Fruit fly (Drosophila melanogaster) whole organism, embryonic: Measurements from ENCODE around the gene CG5079.
A peak's percentile ranks its signal among the peaks of the same experiment; 100 is the strongest.

ENCODE experiments used
- Adf1 ChIP-seq: fragments of 200-800 bp; sonication (Bioruptor generic); IDR thresholded peaks from 2 replicates; pipeline ENCODE4 v1.3.6; 2022; ENCODE audit warnings: missing biosample characterization, missing genetic modification characterization
- B-H1 ChIP-seq: fragments of 200-800 bp; sonication (Bioruptor generic); IDR thresholded peaks from 3 replicates; pipeline ENCODE4 v1.3.6; 2022; ENCODE audit warnings: missing biosample characterization, missing genetic modification characterization
- Bgb ChIP-seq: fragments of 200-800 bp; sonication (Bioruptor generic); IDR thresholded peaks from 2 replicates; pipeline ENCODE4 v1.3.6; 2022; ENCODE audit warnings: missing biosample characterization, missing genetic modification characterization; ENCODE audit not compliant: partially characterized antibody
- CG10979 ChIP-seq: fragments of 200-800 bp; sonication (Bioruptor generic); optimal IDR thresholded peaks from 2 replicates; lab custom pipeline; 2018; ENCODE audit warnings: missing biosample characterization, mild to moderate bottlenecking, missing genetic modification characterization, moderate library complexity
- CG12659 ChIP-seq: fragments of 200-800 bp; sonication (Bioruptor generic); optimal IDR thresholded peaks from 3 replicates; lab custom pipeline; 2017; ENCODE audit warnings: mild to moderate bottlenecking, missing biosample characterization, missing genetic modification reagents, missing genetic modification characterization
- CG15514 ChIP-seq: fragments of 200-800 bp; sonication (Bioruptor generic); optimal IDR thresholded peaks from 3 replicates; lab custom pipeline; 2017; ENCODE audit warnings: missing biosample characterization, missing genetic modification characterization, mild to moderate bottlenecking, moderate library complexity, missing genetic modification reagents
- CG17385 ChIP-seq: fragments of 200-800 bp; sonication (Bioruptor generic); optimal IDR thresholded peaks from 3 replicates; lab custom pipeline; 2018; ENCODE audit warnings: missing biosample characterization, mild to moderate bottlenecking, missing genetic modification characterization
- CG18619 ChIP-seq: fragments of 200-800 bp; sonication (Bioruptor generic); optimal IDR thresholded peaks from 3 replicates; lab custom pipeline; 2017; ENCODE audit warnings: missing biosample characterization, mild to moderate bottlenecking, missing genetic modification characterization
- CG30403 ChIP-seq: fragments of 200-800 bp; sonication (Bioruptor generic); optimal IDR thresholded peaks from 3 replicates; lab custom pipeline; 2016; ENCODE audit warnings: missing biosample characterization, missing genetic modification characterization
- CG32532 ChIP-seq: fragments of 200-800 bp; sonication (Bioruptor generic); IDR thresholded peaks from 2 replicates; pipeline ENCODE4 v1.3.6; 2022; ENCODE audit warnings: missing biosample characterization, missing genetic modification characterization
- CG4282 ChIP-seq: fragments of 200-800 bp; sonication (Bioruptor generic); optimal IDR thresholded peaks from 2 replicates; lab custom pipeline; 2016; ENCODE audit warnings: missing biosample characterization, missing genetic modification characterization
- CG4360 ChIP-seq: fragments of 200-800 bp; sonication (Bioruptor generic); IDR thresholded peaks from 2 replicates; pipeline ENCODE4 v1.3.6; 2022; ENCODE audit warnings: missing biosample characterization, missing genetic modification characterization
- CG5953 ChIP-seq: fragments of 200-800 bp; sonication (Bioruptor generic); IDR thresholded peaks from 2 replicates; pipeline ENCODE4 v1.3.6; 2022; ENCODE audit warnings: missing biosample characterization, missing genetic modification characterization
- CG9797 ChIP-seq: fragments of 200-800 bp; sonication (Bioruptor generic); optimal IDR thresholded peaks from 3 replicates; lab custom pipeline; 2018; ENCODE audit warnings: missing biosample characterization, mild to moderate bottlenecking, missing genetic modification characterization
- Dp ChIP-seq: fragments of 200-800 bp; sonication (Bioruptor generic); optimal IDR thresholded peaks from 2 replicates; lab custom pipeline; 2018; ENCODE audit warnings: missing biosample characterization, mild to moderate bottlenecking, missing genetic modification characterization, moderate library complexity
- Dref ChIP-seq: fragments of 200-800 bp; sonication (Bioruptor generic); IDR thresholded peaks from 2 replicates; pipeline ENCODE4 v1.3.6; 2022; ENCODE audit warnings: missing biosample characterization, missing genetic modification characterization
- Ets97D ChIP-seq: fragments of 200-800 bp; sonication (Bioruptor generic); optimal IDR thresholded peaks from 3 replicates; lab custom pipeline; 2016; ENCODE audit warnings: missing biosample characterization, missing genetic modification characterization
- Fer1 ChIP-seq: fragments of 200-800 bp; sonication (Bioruptor generic); optimal IDR thresholded peaks from 2 replicates; lab custom pipeline; 2017; ENCODE audit warnings: missing biosample characterization, mild to moderate bottlenecking, missing genetic modification characterization
- H15 ChIP-seq: fragments of 200-800 bp; sonication (Bioruptor generic); IDR thresholded peaks from 3 replicates; pipeline ENCODE4 v1.3.6; 2022; ENCODE audit warnings: missing biosample characterization, missing genetic modification characterization
- HLH4C ChIP-seq: fragments of 200-800 bp; sonication (Bioruptor generic); IDR thresholded peaks from 3 replicates; pipeline ENCODE4 v1.3.6; 2022; ENCODE audit warnings: missing biosample characterization, missing genetic modification characterization; ENCODE audit not compliant: partially characterized antibody
- Hmr ChIP-seq: fragments of 200-800 bp; sonication (Bioruptor generic); optimal IDR thresholded peaks from 3 replicates; lab custom pipeline; 2017; ENCODE audit warnings: mild to moderate bottlenecking, missing biosample characterization, missing genetic modification reagents, missing genetic modification characterization
- MESR4 ChIP-seq: fragments of 200-800 bp; sonication (Bioruptor generic); optimal IDR thresholded peaks from 2 replicates; lab custom pipeline; 2018; ENCODE audit warnings: missing biosample characterization, mild to moderate bottlenecking, missing genetic modification characterization, moderate library complexity
- Oaz ChIP-seq: fragments of 200-800 bp; sonication (Bioruptor generic); IDR thresholded peaks from 2 replicates; pipeline ENCODE4 v1.3.6; 2022; ENCODE audit warnings: missing biosample characterization, missing genetic modification characterization
- Ptx1 ChIP-seq: fragments of 200-800 bp; sonication (Bioruptor generic); IDR thresholded peaks from 2 replicates; pipeline ENCODE4 v1.3.6; 2022; ENCODE audit warnings: missing biosample characterization, missing genetic modification characterization
- Sry-δ ChIP-seq: fragments of 200-800 bp; sonication (Bioruptor generic); optimal IDR thresholded peaks from 2 replicates; lab custom pipeline; 2016; ENCODE audit warnings: missing biosample characterization, missing genetic modification characterization
- ato ChIP-seq: fragments of 200-800 bp; sonication (Bioruptor generic); IDR thresholded peaks from 2 replicates; pipeline ENCODE4 v1.3.6; 2022; ENCODE audit warnings: missing biosample characterization, missing genetic modification characterization; ENCODE audit not compliant: partially characterized antibody
- az2 ChIP-seq: fragments of 200-800 bp; sonication (Bioruptor generic); optimal IDR thresholded peaks from 3 replicates; lab custom pipeline; 2016; ENCODE audit warnings: missing biosample characterization, missing genetic modification characterization
- btn ChIP-seq: fragments of 200-800 bp; sonication (Bioruptor generic); optimal IDR thresholded peaks from 2 replicates; lab custom pipeline; 2016; ENCODE audit warnings: missing biosample characterization, missing genetic modification characterization
- chinmo ChIP-seq: fragments of 200-800 bp; sonication (Bioruptor generic); IDR thresholded peaks from 4 replicates; pipeline ENCODE4 v1.3.6; 2022; ENCODE audit warnings: missing biosample characterization, missing genetic modification characterization; ENCODE audit not compliant: partially characterized antibody
- ci ChIP-seq: fragments of 200-800 bp; sonication (Bioruptor generic); IDR thresholded peaks from 3 replicates; pipeline ENCODE4 v1.3.6; 2022; ENCODE audit warnings: missing biosample characterization, missing genetic modification characterization
- dpn ChIP-seq, 2 experiments: fragments of 200-800 bp; sonication (Bioruptor generic); optimal IDR thresholded peaks; 3 replicates each; lab custom pipeline; 2016; ENCODE audit warnings: missing biosample characterization in 2 of 2, missing genetic modification characterization in 2 of 2
- eyg ChIP-seq: fragments of 200-800 bp; sonication (Bioruptor generic); optimal IDR thresholded peaks from 3 replicates; lab custom pipeline; 2016; ENCODE audit warnings: missing biosample characterization, missing genetic modification characterization
- fd96Cb ChIP-seq: fragments of 200-800 bp; sonication (Bioruptor generic); optimal IDR thresholded peaks from 2 replicates; lab custom pipeline; 2018; ENCODE audit warnings: missing biosample characterization, mild to moderate bottlenecking, missing genetic modification characterization, moderate library complexity
- gce ChIP-seq: fragments of 200-800 bp; sonication (Bioruptor generic); IDR thresholded peaks from 3 replicates; pipeline ENCODE4 v1.3.6; 2022; ENCODE audit warnings: missing biosample characterization, missing genetic modification characterization
- hbn ChIP-seq: fragments of 200-800 bp; sonication (Bioruptor generic); IDR thresholded peaks from 2 replicates; pipeline ENCODE4 v1.3.6; 2022; ENCODE audit warnings: missing biosample characterization, missing genetic modification characterization; ENCODE audit not compliant: partially characterized antibody
- inv ChIP-seq: fragments of 200-800 bp; sonication (Bioruptor generic); IDR thresholded peaks from 2 replicates; pipeline ENCODE4 v1.3.6; 2022; ENCODE audit warnings: missing biosample characterization, missing genetic modification characterization; ENCODE audit not compliant: partially characterized antibody
- jumu ChIP-seq: fragments of 200-800 bp; sonication (Bioruptor generic); optimal IDR thresholded peaks from 3 replicates; lab custom pipeline; 2016; ENCODE audit warnings: missing biosample characterization, missing genetic modification characterization
- kah ChIP-seq: fragments of 200-800 bp; sonication (Bioruptor generic); optimal IDR thresholded peaks from 2 replicates; lab custom pipeline; 2018; ENCODE audit warnings: missing biosample characterization, mild to moderate bottlenecking, missing genetic modification characterization
- nerfin-2 ChIP-seq: fragments of 200-800 bp; sonication (Bioruptor generic); IDR thresholded peaks from 2 replicates; pipeline ENCODE4 v1.3.6; 2022; ENCODE audit warnings: missing biosample characterization, missing genetic modification characterization; ENCODE audit not compliant: partially characterized antibody
- pnt ChIP-seq: fragments of 200-800 bp; sonication (Bioruptor generic); optimal IDR thresholded peaks from 3 replicates; lab custom pipeline; 2016; ENCODE audit warnings: missing biosample characterization, missing genetic modification characterization
- pzg ChIP-seq: fragments of 200-800 bp; sonication (Bioruptor generic); optimal IDR thresholded peaks from 3 replicates; lab custom pipeline; 2018; ENCODE audit warnings: missing biosample characterization, mild to moderate bottlenecking, missing genetic modification characterization, moderate library complexity
- sens ChIP-seq: fragments of 200-800 bp; sonication (Bioruptor generic); peaks from one replicate; lab custom pipeline; 2016; ENCODE audit warnings: missing biosample characterization, missing genetic modification characterization
- slbo ChIP-seq: fragments of 200-800 bp; sonication (Bioruptor generic); IDR thresholded peaks from 2 replicates; pipeline ENCODE4 v1.3.6; 2022; ENCODE audit warnings: missing biosample characterization, missing genetic modification characterization
- sna ChIP-seq: fragments of 200-800 bp; sonication (Bioruptor generic); IDR thresholded peaks from 2 replicates; pipeline ENCODE4 v1.3.6; 2022; ENCODE audit warnings: missing biosample characterization, missing genetic modification characterization; ENCODE audit not compliant: partially characterized antibody
- stc ChIP-seq: fragments of 200-800 bp; sonication (Bioruptor generic); IDR thresholded peaks from 2 replicates; pipeline ENCODE4 v1.3.6; 2022; ENCODE audit warnings: missing biosample characterization, missing genetic modification characterization
- stwl ChIP-seq: fragments of 200-800 bp; sonication (Bioruptor generic); optimal IDR thresholded peaks from 3 replicates; lab custom pipeline; 2018; ENCODE audit warnings: missing biosample characterization, mild to moderate bottlenecking, missing genetic modification characterization, moderate library complexity
- vnd ChIP-seq: fragments of 200-800 bp; sonication (Bioruptor generic); IDR thresholded peaks from 3 replicates; pipeline ENCODE4 v1.3.6; 2022; ENCODE audit warnings: missing biosample characterization, missing genetic modification characterization; ENCODE audit not compliant: partially characterized antibody

The CG5079 gene

DNA sequence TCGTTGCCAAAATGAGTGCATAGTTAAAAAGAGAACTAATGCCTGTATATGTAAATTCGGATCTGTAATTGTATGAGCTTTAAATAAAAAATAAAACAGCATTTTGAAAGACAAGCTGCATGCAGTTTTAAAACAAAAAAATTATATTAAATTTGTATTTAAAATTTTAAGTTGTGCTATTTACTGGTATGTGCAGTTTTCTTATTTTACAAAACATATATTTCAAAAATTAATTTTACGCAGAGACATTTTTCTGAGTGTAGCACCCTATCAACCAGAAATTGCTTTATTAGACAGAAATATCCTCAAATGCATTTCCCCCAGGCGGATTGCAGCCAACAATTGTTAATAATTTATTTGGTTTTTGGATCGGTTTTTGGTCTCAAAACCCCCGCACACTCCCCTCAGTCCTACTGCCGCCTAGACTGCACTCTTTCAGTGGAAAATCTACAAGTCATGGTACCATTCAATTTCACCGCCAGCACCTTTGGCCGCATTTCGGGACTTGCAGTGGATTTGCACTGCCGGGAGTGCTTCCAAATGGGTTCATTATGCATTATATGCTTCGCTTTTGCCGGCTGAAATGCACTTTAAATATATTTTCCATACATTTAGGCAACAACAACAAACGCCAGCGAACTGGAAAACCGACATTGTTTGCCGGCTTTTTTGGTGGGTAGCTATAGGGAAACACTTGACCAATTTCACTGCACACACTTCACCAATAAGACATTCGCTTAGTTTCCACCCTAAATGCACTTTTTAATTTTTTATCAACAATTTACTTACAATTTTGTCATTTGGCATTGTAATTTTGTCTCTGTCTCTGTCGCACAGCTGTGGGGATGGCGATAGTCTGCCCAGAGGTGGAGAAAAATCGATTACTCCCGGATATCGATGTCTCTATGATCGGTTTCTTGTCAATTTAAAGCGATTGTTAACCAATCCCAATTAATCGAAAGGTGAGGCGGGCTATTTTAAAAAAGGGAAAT is 10.6 kb downstream of the CG5079 start, which contains the start of gene Npl4 (continued):
- TF ChIP-seq pnt (GFP tag; lab: Kevin White, UChicago), result no peak
- peak; percentile 53 for TF ChIP-seq CG15514
- peak; percentile 28; the same call in 1 of the 3 replicates for TF ChIP-seq B-H1 (GFP tag; lab: Robert Waterston, UW)
- no peak for TF ChIP-seq jumu (GFP tag; lab: Kevin White, UChicago)
- TF ChIP-seq gce (GFP tag; lab: Robert Waterston, UW), result peak; percentile 43; the same call in 1 of the 3 replicates
- peak; percentile 99 for TF ChIP-seq nerfin-2 (GFP tag; lab: Robert Waterston, UW)
- TF ChIP-seq eyg, result no peak
- TF ChIP-seq sens (GFP tag; lab: Kevin White, UChicago), result peak; percentile 88
- TF ChIP-seq CG17385 (GFP tag; lab: Kevin White, UChicago), result peak; percentile 2
- peak; percentile 82 for TF ChIP-seq inv (GFP tag; lab: Robert Waterston, UW)
- no peak for TF ChIP-seq btn (GFP tag; lab: Kevin White, UChicago)
- 0 out of 3 replicates have a peak, but pooled peaks have one; percentile 5 for TF ChIP-seq ci (GFP tag; lab: Robert Waterston, UW)
- TF ChIP-seq HLH4C (GFP tag; lab: Robert Waterston, UW), result peak; percentile 99
- peak; percentile 36; the same call in 1 of the 2 replicates for TF ChIP-seq slbo
- TF ChIP-seq CG30403 (GFP tag; lab: Kevin White, UChicago), result peak; percentile 15
- TF ChIP-seq CG12659, result peak; percentile 12
- TF ChIP-seq CG9797 (GFP tag; lab: Kevin White, UChicago), result peak; percentile 36
- TF ChIP-seq kah (GFP tag; lab: Kevin White, UChicago), result no peak
- TF ChIP-seq Ptx1, result peak; percentile 38; the same call in 1 of the 2 replicates
- TF ChIP-seq stwl, result peak; percentile 67
- peak; percentile 98 for TF ChIP-seq ato (GFP tag; lab: Robert Waterston, UW)
- peak; percentile 94 for TF ChIP-seq chinmo (GFP tag; lab: Robert Waterston, UW)
- no peak for TF ChIP-seq CG18619 (GFP tag; lab: Kevin White, UChicago)
- peak in 1 of 2 experiments; percentile 13 for TF ChIP-seq dpn (GFP tag; optimal IDR thresholded peaks at IDR 0.05; lab: Kevin White, UChicago)
- peak; percentile 11 for TF ChIP-seq Hmr (GFP tag; lab: Kevin White, UChicago)
- TF ChIP-seq H15 (GFP tag; lab: Robert Waterston, UW), result no peak
- TF ChIP-seq CG4360 (GFP tag; lab: Robert Waterston, UW), result peak; percentile 75
- peak; percentile 47 for TF ChIP-seq CG10979 (tag; lab: Kevin White, UChicago)
- 0 out of 2 replicates have a peak, but pooled peaks have one; percentile 9 for TF ChIP-seq CG5953 (GFP tag; lab: Robert Waterston, UW)
- TF ChIP-seq Oaz (GFP tag; lab: Robert Waterston, UW), result no peak
- no peak for TF ChIP-seq CG4282 (GFP tag; lab: Kevin White, UChicago)
- TF ChIP-seq Dp (GFP tag; lab: Kevin White, UChicago), result peak; percentile 87
- TF ChIP-seq Adf1 (GFP tag; lab: Robert Waterston, UW), result no peak
- TF ChIP-seq sna (GFP tag; lab: Robert Waterston, UW), result peak; percentile 87
- TF ChIP-seq stc (GFP tag; lab: Robert Waterston, UW), result peak; percentile 52; the same call in 1 of the 2 replicates
- no peak for TF ChIP-seq Fer1
- peak; percentile 30; the same call in 1 of the 2 replicates for TF ChIP-seq CG32532 (GFP tag; lab: Robert Waterston, UW)
- TF ChIP-seq pzg (GFP tag; lab: Kevin White, UChicago), result peak; percentile 84
- TF ChIP-seq Dref (GFP tag; lab: Robert Waterston, UW), result peak; percentile 99
- peak; percentile 53 for TF ChIP-seq MESR4
- TF ChIP-seq Ets97D (GFP tag; lab: Kevin White, UChicago), result peak; percentile 15
- peak; percentile 85 for TF ChIP-seq hbn (GFP tag; lab: Robert Waterston, UW)
- peak; percentile 92 for TF ChIP-seq Sry-δ
- no peak for TF ChIP-seq fd96Cb (tag; lab: Kevin White, UChicago)
- peak; percentile 23 for TF ChIP-seq az2
- peak; percentile 93 for TF ChIP-seq vnd (GFP tag; lab: Robert Waterston, UW)
- peak; percentile 98 for TF ChIP-seq Bgb (GFP tag; lab: Robert Waterston, UW)
